Worm (Caenorhabditis elegans) whole organism, midembryonic: ENCODE measurements around the gene str-211.
"Not testable (repeated sequence)": the region's sequence is repeated elsewhere in the genome, so short reads cannot be mapped to it uniquely, and the experiment has no call there.

Source experiments
- T22C8.4 ChIP-seq: fragments of 200-800 bp; sonication (Bioruptor generic); IDR thresholded peaks from 2 replicates; pipeline ENCODE4 v1.3.6; 2022; ENCODE audit warnings: missing genetic modification characterization, missing compliant biosample characterization
- cog-1 ChIP-seq: sonication (generic microtip); optimal IDR thresholded peaks from 2 replicates; lab custom pipeline; 2016; ENCODE audit warnings: missing genetic modification characterization, missing compliant biosample characterization
- flt-1 ChIP-seq: fragments of 200-800 bp; sonication (Bioruptor generic); IDR thresholded peaks from 2 replicates; pipeline ENCODE4 v1.3.6; 2022; ENCODE audit warnings: missing genetic modification characterization, missing compliant biosample characterization
- klf-2 ChIP-seq: fragments of 200-800 bp; sonication (Bioruptor generic); conservative IDR thresholded peaks from 2 replicates; pipeline ENCODE4 v1.3.6; 2022; ENCODE audit warnings: missing genetic modification reagents, missing genetic modification characterization, missing compliant biosample characterization
- med-1 ChIP-seq: sonication (generic microtip); optimal IDR thresholded peaks from 2 replicates; lab custom pipeline; 2017; ENCODE audit warnings: missing genetic modification characterization, mild to moderate bottlenecking, missing compliant biosample characterization, antibody characterized with exemption, missing genetic modification reagents; ENCODE audit not compliant: insufficient read depth
- ref-1 ChIP-seq: fragments of 200-800 bp; sonication (Bioruptor generic); conservative IDR thresholded peaks from 2 replicates; pipeline ENCODE4 v1.3.6; 2022; ENCODE audit warnings: missing genetic modification reagents, missing genetic modification characterization, missing compliant biosample characterization
- tab-1 ChIP-seq: fragments of 200-800 bp; sonication (Bioruptor generic); IDR thresholded peaks from 2 replicates; pipeline ENCODE4 v1.3.6; 2022; ENCODE audit warnings: missing genetic modification characterization, missing compliant biosample characterization
- ztf-23 ChIP-seq: fragments of 200-800 bp; sonication (Bioruptor generic); IDR thresholded peaks from 2 replicates; pipeline ENCODE4 v1.3.6; 2022; ENCODE audit warnings: missing genetic modification reagents, missing genetic modification characterization, missing compliant biosample characterization
- ztf-29 ChIP-seq: fragments of 200-800 bp; sonication (Bioruptor generic); IDR thresholded peaks from 2 replicates; pipeline ENCODE4 v1.3.6; 2022; ENCODE audit warnings: missing genetic modification reagents, missing genetic modification characterization, missing compliant biosample characterization

Gene str-211

DNA sequence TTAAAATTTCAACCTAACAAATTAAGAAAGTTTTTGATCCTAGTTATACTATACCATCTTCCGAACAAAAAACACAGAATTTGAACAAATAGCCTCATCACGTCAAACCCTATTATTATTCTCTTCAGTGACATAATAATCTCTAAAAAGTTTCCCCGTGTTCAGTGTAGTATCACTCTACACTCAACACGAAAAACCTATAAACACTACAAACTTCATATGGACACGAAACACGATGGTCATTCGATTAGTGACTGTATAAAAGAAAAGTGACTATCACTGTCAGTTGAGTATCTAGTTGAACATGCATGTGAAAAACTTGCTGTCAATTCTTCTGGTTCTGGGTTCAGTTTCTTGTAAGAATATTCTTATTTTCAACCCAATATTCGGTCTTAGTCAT, 40.4 kb downstream of the str-211 start, which contains the start of gene ugt-8:
ugt-8 (plus strand) TSS at position 235 of the 400 bp plus-strand sequence.
- no peak for TF ChIP-seq flt-1 (GFP tag; lab: Robert Waterston, UW)
- TF ChIP-seq ztf-23 (GFP tag; lab: Robert Waterston, UW), result no peak
- no peak for TF ChIP-seq cog-1 (tag; lab: Kevin White, UChicago)
- TF ChIP-seq tab-1 (GFP tag; lab: Robert Waterston, UW), result no peak
- no peak for TF ChIP-seq klf-2
- TF ChIP-seq med-1, result no peak
- TF ChIP-seq ztf-29, result no peak
- TF ChIP-seq T22C8.4, result no peak
- no peak for TF ChIP-seq ref-1 (GFP tag; lab: Robert Waterston, UW)

DNA sequence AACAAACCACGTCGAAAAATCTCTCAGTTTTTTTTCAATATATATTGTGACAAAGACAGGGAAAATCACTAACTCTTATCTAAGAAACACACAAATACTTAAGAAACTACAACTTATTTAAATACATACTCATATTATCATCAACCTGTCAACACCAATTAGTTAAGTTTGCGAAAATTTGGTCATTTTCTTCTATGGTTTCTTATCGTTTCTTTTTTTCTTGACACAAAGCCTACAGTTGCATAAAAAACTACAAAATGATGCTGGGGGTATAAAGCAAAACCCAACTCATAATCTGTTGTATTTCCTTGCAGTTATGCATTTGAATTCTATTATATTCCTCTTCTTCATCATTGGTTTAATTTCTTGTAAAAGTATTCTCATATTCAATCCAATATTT, 43.0 kb downstream of the str-211 start, which contains the start of gene ugt-67:
ugt-67 (plus strand) TSS at position 301 of the 400 bp plus-strand sequence.
- TF ChIP-seq tab-1 (GFP tag; lab: Robert Waterston, UW) (no peak), med-1 (no peak), T22C8.4 (no peak), ref-1 (GFP tag; lab: Robert Waterston, UW) (no peak), ztf-29 (no peak), flt-1 (GFP tag; lab: Robert Waterston, UW) (no peak), cog-1 (tag; lab: Kevin White, UChicago) (no peak), klf-2 (no peak), ztf-23 (GFP tag; lab: Robert Waterston, UW) (no peak)

ce11 chrV:4900020-4900419, 44.1 kb downstream of the str-211 start, which contains the start of gene ugt-10:
TSS of gene ugt-10 (minus strand) at chrV:4900120.
- TF ChIP-seq T22C8.4; ref-1 (GFP tag; lab: Robert Waterston, UW); klf-2: not testable (repeated sequence)

DNA sequence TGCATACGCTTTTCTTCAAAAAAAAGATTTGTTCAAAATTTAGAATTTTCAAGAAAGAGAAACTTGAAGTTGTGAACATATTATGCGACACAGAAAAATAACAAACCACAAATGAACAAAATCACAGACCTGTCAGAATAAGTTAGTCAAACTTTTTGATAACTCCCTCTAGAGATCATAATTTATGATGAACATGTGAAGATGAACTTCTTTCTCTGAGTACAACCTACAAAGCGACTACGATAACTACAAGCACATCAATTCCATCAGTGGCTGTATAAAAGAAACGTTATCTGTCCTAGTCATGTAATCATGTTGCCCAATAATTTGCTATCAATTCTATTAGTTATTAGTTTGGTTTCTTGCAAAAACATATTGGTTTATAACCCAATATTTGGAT, 48.4 kb downstream of the str-211 start, which contains the start of gene ugt-9:
ugt-9 (plus strand) TSS at position 305 of the 400 bp plus-strand sequence.
- TF ChIP-seq flt-1 (GFP tag; lab: Robert Waterston, UW) (no peak), T22C8.4 (no peak), ztf-29 (no peak), ztf-23 (GFP tag; lab: Robert Waterston, UW) (no peak), ref-1 (GFP tag; lab: Robert Waterston, UW) (no peak), cog-1 (tag; lab: Kevin White, UChicago) (no peak), tab-1 (GFP tag; lab: Robert Waterston, UW) (no peak), med-1 (no peak)

DNA sequence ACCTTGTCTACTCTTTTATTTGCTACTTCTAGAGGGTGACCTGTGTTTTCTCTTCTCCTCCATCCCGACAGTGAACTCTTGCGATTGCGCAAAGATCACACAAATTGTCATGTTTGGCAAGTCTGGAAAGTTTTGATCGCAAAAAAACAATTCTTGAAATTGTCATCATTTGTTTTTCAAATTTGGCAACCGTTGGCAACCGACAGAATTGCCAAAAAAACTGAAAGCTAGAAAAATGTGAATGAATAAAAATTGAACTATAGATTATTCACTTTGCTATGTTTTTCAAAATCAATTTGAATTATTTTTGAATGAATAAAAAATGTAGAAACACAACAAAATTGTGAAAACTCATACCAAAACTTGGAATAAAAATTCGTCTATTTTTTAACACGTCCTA, 49.1 kb downstream of the str-211 start, which contains the start of gene ugt-11:
ugt-11 (minus strand) TSS at position 101 of the 400 bp plus-strand sequence.
- no peak for TF ChIP-seq med-1
- no peak for TF ChIP-seq cog-1 (tag; lab: Kevin White, UChicago)
- no peak for TF ChIP-seq ztf-29
- no peak for TF ChIP-seq tab-1 (GFP tag; lab: Robert Waterston, UW)
- TF ChIP-seq T22C8.4, result no peak
- TF ChIP-seq ztf-23 (GFP tag; lab: Robert Waterston, UW), result no peak
- TF ChIP-seq klf-2, result no peak
- TF ChIP-seq ref-1 (GFP tag; lab: Robert Waterston, UW), result no peak
- TF ChIP-seq flt-1 (GFP tag; lab: Robert Waterston, UW), result no peak
